Worm (Caenorhabditis elegans): ENCODE measurements around the gene F41B4.2.
A peak's percentile ranks its signal among the peaks of the same experiment; 100 is the strongest.

F41B4.2 gene

ce11 chrX:6792281-6793003, 42.6 kb downstream of the F41B4.2 start:
- TF ChIP-seq Y53G8AR.9 (GFP tag; conservative IDR thresholded peaks at IDR 0.05), result peak; percentile 90
- TF ChIP-seq atf-7 (tag; optimal IDR thresholded peaks at IDR 0.05), result peak; percentile 23
- TF ChIP-seq madf-10 (tag; optimal IDR thresholded peaks at IDR 0.05), result peak; percentile 68
- peak; percentile 75; the same call in 1 of the 2 replicates for TF ChIP-seq nfyb-1 (GFP tag; IDR thresholded peaks at IDR 0.05)
- TF ChIP-seq cebp-1 (GFP tag; IDR thresholded peaks at IDR 0.05), result 0 out of 2 replicates have a peak, but pooled peaks have one; percentile 27
- peak; percentile 31 for TF ChIP-seq cebp-1 (tag; optimal IDR thresholded peaks at IDR 0.05)
- TF ChIP-seq ZK185.1 (tag; optimal IDR thresholded peaks at IDR 0.05; ENCODE audit: poor library complexity, severe bottlenecking), result peak; percentile 8
- 0 out of 2 replicates have a peak, but pooled peaks have one; percentile 15 for TF ChIP-seq let-526 (GFP tag; IDR thresholded peaks at IDR 0.05)
- no peak for TF ChIP-seq F23B12.7 (tag; optimal IDR thresholded peaks at IDR 0.05; ENCODE audit: insufficient read depth)
- peak in 1 of 2 experiments; percentile 10 for TF ChIP-seq let-607 (tag; optimal IDR thresholded peaks at IDR 0.05)
- TF ChIP-seq somi-1 (GFP tag; optimal IDR thresholded peaks at IDR 0.05), result no peak
- 0 out of 2 replicates have a peak, but pooled peaks have one; percentile 26 for TF ChIP-seq Y79H2A.3 (GFP tag; conservative IDR thresholded peaks at IDR 0.05)
- peak; percentile 63 for TF ChIP-seq nhr-80 (tag; optimal IDR thresholded peaks at IDR 0.05)
- peak; percentile 65; the same call in 1 of the 2 replicates for TF ChIP-seq Y56A3A.18 (GFP tag; IDR thresholded peaks at IDR 0.05)
- no peak for TF ChIP-seq snpc-1.1 (tag; optimal IDR thresholded peaks at IDR 0.05; ENCODE audit: insufficient read depth)

- TF ChIP-seq ceh-40 (GFP tag; IDR thresholded peaks at IDR 0.05) (no peak), B0336.3 (GFP tag; IDR thresholded peaks at IDR 0.05) (no peak), ztf-6 (GFP tag; IDR thresholded peaks at IDR 0.05) (no peak)
Measured at ce11 chrX:6790986-6791385, 44.1 kb downstream of the F41B4.2 start, which contains the start of gene asp-3. Gene asp-3, plus strand, starts transcription at chrX:6791064.

- no peak for TF ChIP-seq athp-1 (tag; optimal IDR thresholded peaks at IDR 0.05)
- peak; percentile 50; the same call in 1 of the 2 replicates for TF ChIP-seq hsf-1 (GFP tag; IDR thresholded peaks at IDR 0.05)
Measured at ce11 chrX:6790457-6790856, 44.6 kb downstream of the F41B4.2 start.

ce11 chrX:6788965-6789573, 46.0 kb downstream of the F41B4.2 start, which contains the start of gene sgca-1:
Gene sgca-1, minus strand, starts transcription at chrX:6789548.
- TF ChIP-seq atf-7 (tag; optimal IDR thresholded peaks at IDR 0.05) (peak; percentile 10), cebp-1 (GFP tag; IDR thresholded peaks at IDR 0.05) (0 out of 2 replicates have a peak, but pooled peaks have one; percentile 10), cebp-1 (tag; optimal IDR thresholded peaks at IDR 0.05) (peak; percentile 74), nhr-120 (GFP tag; IDR thresholded peaks at IDR 0.05) (no peak), ztf-28 (GFP tag; IDR thresholded peaks at IDR 0.05) (no peak), tbp1 (GFP tag; optimal IDR thresholded peaks at IDR 0.05) (no peak), Y53G8AR.9 (GFP tag; conservative IDR thresholded peaks at IDR 0.05) (no peak), egrh-3 (GFP tag; IDR thresholded peaks at IDR 0.05) (no peak), akir-1 (GFP tag; optimal IDR thresholded peaks at IDR 0.05) (no peak), hlh-26 (GFP tag; conservative IDR thresholded peaks at IDR 0.05) (no peak), fkh-3 (tag; optimal IDR thresholded peaks at IDR 0.05) (no peak), C17E4.6 (GFP tag; IDR thresholded peaks at IDR 0.05) (no peak), ets-4 (GFP tag; optimal IDR thresholded peaks at IDR 0.05) (peak; percentile 74), dox-1 (GFP tag; IDR thresholded peaks at IDR 0.05) (no peak), lin-26 (GFP tag; IDR thresholded peaks at IDR 0.05) (no peak), hrde-1 (tag; optimal IDR thresholded peaks at IDR 0.05; ENCODE audit: borderline replicate concordance) (no peak), hsf-1 (GFP tag; IDR thresholded peaks at IDR 0.05) (no peak), hmg-1.2 (GFP tag; IDR thresholded peaks at IDR 0.05) (no peak), snpc-1.3 (tag; optimal IDR thresholded peaks at IDR 0.05; ENCODE audit: insufficient read depth) (no peak), nhr-80 (tag; optimal IDR thresholded peaks at IDR 0.05) (peak; percentile 78), nhr-90 (tag; optimal IDR thresholded peaks at IDR 0.05) (peak; percentile 36)
